Fruit fly (Drosophila melanogaster) whole organism: ENCODE measurements around the gene CG13793.

Experiments used
- CG8478 ChIP-seq: fragments of >200 bp; optimal IDR thresholded peaks from 2 replicates; lab custom pipeline; 2018; ENCODE audit warnings: inconsistent platforms
- Dll ChIP-seq: fragments of >200 bp; optimal IDR thresholded peaks from 2 replicates; lab custom pipeline; 2017
- pan ChIP-seq: fragments of >200 bp; optimal IDR thresholded peaks from 2 replicates; lab custom pipeline; 2017
- psq ChIP-seq: fragments of >200 bp; optimal IDR thresholded peaks from 2 replicates; lab custom pipeline; 2017
- usp ChIP-seq: fragments of >200 bp; optimal IDR thresholded peaks from 2 replicates; lab custom pipeline; 2017; ENCODE audit warnings: missing biosample characterization, missing genetic modification characterization, mixed read lengths

DNA sequence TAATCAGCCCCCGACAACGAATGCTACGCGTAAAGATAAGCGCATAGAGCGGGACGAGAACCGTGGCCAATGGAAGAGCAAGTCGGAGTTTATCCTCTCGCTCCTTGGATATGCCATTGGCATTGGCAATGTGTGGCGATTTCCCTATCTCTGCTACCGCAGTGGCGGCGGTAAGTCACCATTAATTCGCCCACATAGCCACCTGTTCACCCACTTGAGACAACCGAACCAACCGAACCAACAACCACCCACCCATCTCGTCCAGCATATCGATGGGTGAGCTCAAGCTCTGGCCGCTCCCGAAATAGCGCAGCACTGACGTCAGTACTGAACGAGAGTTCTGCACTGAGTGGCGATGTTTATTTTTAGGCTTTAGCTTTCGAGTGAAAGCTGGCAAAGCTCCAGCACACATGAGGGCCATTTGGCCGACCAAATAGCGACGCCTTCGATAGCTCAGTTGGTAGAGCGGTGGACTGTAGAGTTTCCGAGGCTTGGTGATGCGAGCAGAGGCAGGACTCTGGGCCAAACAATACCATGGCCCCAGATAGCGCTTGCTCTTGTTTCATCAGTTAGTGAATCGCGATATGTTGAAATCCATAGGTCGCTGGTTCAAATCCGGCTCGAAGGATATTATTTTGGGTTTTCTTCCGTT is 8.1 kb downstream of the CG13793 start:
- TF ChIP-seq CG8478 (lab: Kevin White, UChicago) (no peak), psq (lab: Kevin White, UChicago) (no peak), Dll (lab: Kevin White, UChicago) (no peak), usp (GFP tag; lab: Kevin White, UChicago) (no peak), pan (lab: Kevin White, UChicago) (no peak)
